Worm (Caenorhabditis elegans) whole organism, L2 larva: ENCODE measurements around the gene svh-11.

Source experiments
- C34F6.9 ChIP-seq: fragments of 150-350 bp; optimal IDR thresholded peaks from 2 replicates; lab custom pipeline; 2014; ENCODE audit warnings: missing biosample characterization, missing genetic modification characterization
- F13H6.1 ChIP-seq: sonication (generic microtip); optimal IDR thresholded peaks from 2 replicates; lab custom pipeline; 2016; ENCODE audit warnings: missing genetic modification characterization, missing compliant biosample characterization
- R02D3.7 ChIP-seq: fragments of 150-350 bp; optimal IDR thresholded peaks from 2 replicates; lab custom pipeline; 2014; ENCODE audit warnings: missing biosample characterization, missing genetic modification characterization
- Y55F3AM.14 ChIP-seq: fragments of 200-800 bp; sonication (Bioruptor generic); optimal IDR thresholded peaks from 2 replicates; lab custom pipeline; 2018; ENCODE audit warnings: mild to moderate bottlenecking, missing genetic modification characterization, missing compliant biosample characterization
- alr-1 ChIP-seq: fragments of 150-350 bp; optimal IDR thresholded peaks from 2 replicates; lab custom pipeline; 2014; ENCODE audit warnings: missing biosample characterization, missing genetic modification characterization
- aly-2 ChIP-seq: fragments of 150-350 bp; optimal IDR thresholded peaks from 2 replicates; lab custom pipeline; 2014; ENCODE audit warnings: missing biosample characterization, missing genetic modification characterization
- ceh-82 ChIP-seq: fragments of 150-350 bp; optimal IDR thresholded peaks from 2 replicates; lab custom pipeline; 2014; ENCODE audit warnings: missing biosample characterization, missing genetic modification characterization
- crh-2 ChIP-seq: sonication (generic microtip); optimal IDR thresholded peaks from 2 replicates; lab custom pipeline; 2017; ENCODE audit warnings: missing biosample characterization, missing genetic modification characterization
- dmd-4 ChIP-seq: sonication (generic microtip); optimal IDR thresholded peaks from 2 replicates; lab custom pipeline; 2017; ENCODE audit warnings: missing biosample characterization, missing genetic modification characterization
- egl-27 ChIP-seq: sonication (generic microtip); optimal IDR thresholded peaks from 3 replicates; lab custom pipeline; 2017; ENCODE audit warnings: missing biosample characterization, missing genetic modification reagents, missing genetic modification characterization
- elt-1 ChIP-seq: fragments of 150-350 bp; optimal IDR thresholded peaks from 2 replicates; lab custom pipeline; 2014; ENCODE audit warnings: missing biosample characterization, missing genetic modification characterization
- elt-3 ChIP-seq: sonication (generic microtip); optimal IDR thresholded peaks from 2 replicates; lab custom pipeline; 2017; ENCODE audit warnings: missing biosample characterization, missing genetic modification characterization
- fos-1 ChIP-seq: fragments of 150-350 bp; optimal IDR thresholded peaks from 2 replicates; lab custom pipeline; 2014; ENCODE audit warnings: missing biosample characterization, missing genetic modification characterization
- gmeb-1 ChIP-seq: fragments of 150-350 bp; optimal IDR thresholded peaks from 2 replicates; lab custom pipeline; 2014; ENCODE audit warnings: missing biosample characterization, missing genetic modification characterization
- lin-11 ChIP-seq: fragments of 150-350 bp; sonication (generic microtip); optimal IDR thresholded peaks from 2 replicates; lab custom pipeline; 2014; ENCODE audit warnings: missing biosample characterization, missing genetic modification characterization, inconsistent platforms, mixed read lengths
- lin-39 ChIP-seq: fragments of 150-350 bp; optimal IDR thresholded peaks from 2 replicates; lab custom pipeline; 2014; ENCODE audit warnings: missing biosample characterization, missing genetic modification reagents, missing genetic modification characterization
- mbf-1 ChIP-seq: sonication (generic microtip); optimal IDR thresholded peaks from 2 replicates; lab custom pipeline; 2017; ENCODE audit warnings: missing biosample characterization, missing genetic modification characterization
- nhr-12 ChIP-seq: fragments of 150-350 bp; optimal IDR thresholded peaks from 2 replicates; lab custom pipeline; 2014; ENCODE audit warnings: missing biosample characterization, missing genetic modification characterization
- nhr-129 ChIP-seq: fragments of 150-350 bp; optimal IDR thresholded peaks from 2 replicates; lab custom pipeline; 2014; ENCODE audit warnings: missing biosample characterization, missing genetic modification characterization
- nhr-21 ChIP-seq: fragments of 150-350 bp; optimal IDR thresholded peaks from 2 replicates; lab custom pipeline; 2014; ENCODE audit warnings: missing biosample characterization, missing genetic modification characterization
- nhr-23 ChIP-seq: fragments of 150-350 bp; optimal IDR thresholded peaks from 2 replicates; lab custom pipeline; 2014; ENCODE audit warnings: missing biosample characterization, missing genetic modification reagents, missing genetic modification characterization
- nhr-25 ChIP-seq: fragments of 150-350 bp; sonication (generic microtip); optimal IDR thresholded peaks from 3 replicates; lab custom pipeline; 2014; ENCODE audit warnings: missing biosample characterization, missing genetic modification characterization
- nhr-6 ChIP-seq: fragments of 150-350 bp; optimal IDR thresholded peaks from 2 replicates; lab custom pipeline; 2014; ENCODE audit warnings: missing biosample characterization, missing genetic modification characterization
- nhr-77 ChIP-seq: fragments of 150-350 bp; optimal IDR thresholded peaks from 2 replicates; lab custom pipeline; 2014; ENCODE audit warnings: missing biosample characterization, missing genetic modification characterization
- peb-1 ChIP-seq: fragments of 150-350 bp; optimal IDR thresholded peaks from 2 replicates; lab custom pipeline; 2014; ENCODE audit warnings: missing biosample characterization, missing genetic modification characterization
- sem-4 ChIP-seq: fragments of 150-350 bp; optimal IDR thresholded peaks from 2 replicates; lab custom pipeline; 2014; ENCODE audit warnings: missing biosample characterization, missing genetic modification reagents, missing genetic modification characterization
- sma-3 ChIP-seq: sonication (generic microtip); optimal IDR thresholded peaks from 2 replicates; lab custom pipeline; 2016; ENCODE audit warnings: missing genetic modification reagents, missing genetic modification characterization, missing compliant biosample characterization
- sma-9 ChIP-seq, 2 experiments: fragments of 150-350 bp in 1 of 2; sonication (generic microtip) in 1 of 2; optimal IDR thresholded peaks; 2 replicates each; lab custom pipeline; 2014 to 2016; ENCODE audit warnings: missing genetic modification characterization in 2 of 2, mild to moderate bottlenecking in 1 of 2, missing biosample characterization in 1 of 2, missing compliant biosample characterization in 1 of 2, missing genetic modification reagents in 1 of 2, moderate library complexity in 1 of 2
- unc-39 ChIP-seq: fragments of 150-350 bp; optimal IDR thresholded peaks from 2 replicates; lab custom pipeline; 2014; ENCODE audit warnings: missing biosample characterization, missing genetic modification characterization
- unc-55 ChIP-seq: fragments of 150-350 bp; sonication (generic microtip); optimal IDR thresholded peaks from 3 replicates; lab custom pipeline; 2014; ENCODE audit warnings: missing biosample characterization, missing genetic modification reagents, missing genetic modification characterization
- unc-62 ChIP-seq: fragments of 150-350 bp; optimal IDR thresholded peaks from 2 replicates; lab custom pipeline; 2014; ENCODE audit warnings: missing biosample characterization, missing genetic modification reagents, missing genetic modification characterization
- ztf-1 ChIP-seq: fragments of 200-800 bp; sonication (Bioruptor generic); conservative IDR thresholded peaks from 2 replicates; pipeline ENCODE4 v1.3.6; 2022; ENCODE audit warnings: missing genetic modification characterization, missing compliant biosample characterization
- ztf-11 ChIP-seq: sonication (generic microtip); optimal IDR thresholded peaks from 2 replicates; lab custom pipeline; 2017; ENCODE audit warnings: missing biosample characterization, missing genetic modification characterization
- ztf-4 ChIP-seq: fragments of 150-350 bp; optimal IDR thresholded peaks from 2 replicates; lab custom pipeline; 2014; ENCODE audit warnings: missing biosample characterization, missing genetic modification characterization

Gene svh-11

ce11 chrV:2221764-2222163, 14.9 kb downstream of the svh-11 start, which contains the start of gene nhr-128:
Gene nhr-128 (plus strand): TSS chrV:2222064.
- TF ChIP-seq nhr-12 (tag; lab: Kevin White, UChicago) (no peak), alr-1 (no peak), egl-27 (tag; lab: Kevin White, UChicago) (no peak), lin-39 (tag; lab: Kevin White, UChicago) (no peak), aly-2 (tag; lab: Kevin White, UChicago) (no peak), gmeb-1 (no peak), crh-2 (tag; lab: Kevin White, UChicago) (no peak), nhr-6 (tag; lab: Kevin White, UChicago) (no peak), unc-55 (GFP tag; lab: Kevin White, UChicago) (no peak), ztf-11 (tag; lab: Kevin White, UChicago) (no peak), nhr-21 (no peak), sem-4 (tag; lab: Kevin White, UChicago) (no peak), sma-3 (no peak), ztf-4 (tag; lab: Kevin White, UChicago) (no peak), nhr-129 (tag; lab: Kevin White, UChicago) (no peak), nhr-77 (tag; lab: Kevin White, UChicago) (no peak), mbf-1 (no peak), sma-9 (GFP tag; optimal IDR thresholded peaks at IDR 0.05; lab: Kevin White, UChicago) (no peak), sma-9 (tag; optimal IDR thresholded peaks at IDR 0.05; lab: Kevin White, UChicago) (no peak), F13H6.1 (tag; lab: Kevin White, UChicago) (no peak), unc-39 (tag; lab: Kevin White, UChicago) (no peak)

ce11 chrV:2225130-2225529, 18.2 kb downstream of the svh-11 start, which contains the start of gene nhr-103:
Gene nhr-103 (plus strand): TSS chrV:2225430.
- TF ChIP-seq unc-62 (GFP tag; lab: Kevin White, UChicago) (no peak), lin-11 (tag; lab: Kevin White, UChicago) (no peak), elt-3 (no peak)

ce11 chrV:2226903-2227302, 20.0 kb downstream of the svh-11 start, which contains the start of gene nhr-18:
Gene nhr-18 (plus strand): TSS chrV:2227203.
- no peak for TF ChIP-seq R02D3.7 (tag; lab: Kevin White, UChicago)
- TF ChIP-seq nhr-23 (tag; lab: Kevin White, UChicago) = no peak
- no peak for TF ChIP-seq mbf-1
- TF ChIP-seq nhr-129 (tag; lab: Kevin White, UChicago) = no peak
- no peak for TF ChIP-seq dmd-4 (tag; lab: Kevin White, UChicago)
- TF ChIP-seq fos-1 (tag; lab: Kevin White, UChicago) = no peak
- no peak for TF ChIP-seq Y55F3AM.14 (GFP tag; lab: Kevin White, UChicago)
- no peak for TF ChIP-seq ztf-1 (GFP tag; lab: Robert Waterston, UW)
- no peak for TF ChIP-seq lin-11 (tag; lab: Kevin White, UChicago)
- no peak for TF ChIP-seq nhr-21
- no peak for TF ChIP-seq ceh-82 (tag; lab: Kevin White, UChicago)

DNA sequence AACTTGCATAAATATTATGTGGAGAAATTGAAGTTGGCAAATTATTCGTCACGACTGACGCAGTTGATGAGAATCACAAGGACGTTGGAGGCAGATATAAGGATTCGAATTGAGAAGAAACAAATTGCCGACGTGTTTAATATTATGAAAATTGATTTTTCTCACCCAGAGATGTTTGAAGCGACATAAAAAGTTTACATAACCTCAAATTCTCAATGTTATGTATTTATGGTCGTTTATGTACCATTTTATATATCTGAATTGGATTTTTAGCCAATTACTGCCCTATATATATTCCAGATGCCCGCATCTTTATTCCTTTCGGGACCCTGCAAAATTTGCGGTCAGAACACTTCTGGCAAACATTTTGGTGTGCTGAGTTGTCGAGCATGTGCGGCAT, 21.9 kb downstream of the svh-11 start, which contains the start of gene nhr-126:
TSS of gene nhr-126 (plus strand) at position 301 of the 400 bp plus-strand sequence.
- TF ChIP-seq sma-3 = no peak
- TF ChIP-seq lin-39 (tag; lab: Kevin White, UChicago) = no peak
- TF ChIP-seq elt-1 (tag; lab: Kevin White, UChicago) = no peak

ce11 chrV:2230912-2231311, 24.0 kb downstream of the svh-11 start, which contains the start of gene nhr-134:
Gene nhr-134 (plus strand): TSS chrV:2231223.
- TF ChIP-seq ztf-4 (tag; lab: Kevin White, UChicago) (no peak), peb-1 (no peak), crh-2 (tag; lab: Kevin White, UChicago) (peak; percentile 38), C34F6.9 (tag; lab: Kevin White, UChicago) (peak; percentile 34), nhr-25 (no peak), fos-1 (tag; lab: Kevin White, UChicago) (peak; percentile 4), gmeb-1 (no peak)
